Fruit fly (Drosophila melanogaster) whole organism, embryonic: ENCODE data around the gene CG32099.

ENCODE experiments used
- ATbp ChIP-seq: fragments of 200-800 bp; sonication (Bioruptor generic); optimal IDR thresholded peaks from 2 replicates; lab custom pipeline; 2017; ENCODE audit warnings: missing biosample characterization, mild to moderate bottlenecking, missing genetic modification characterization, missing genetic modification reagents
- Ada2b ChIP-seq: fragments of 200-800 bp; sonication (Bioruptor generic); IDR thresholded peaks from 2 replicates; pipeline ENCODE4 v1.3.6; 2022; ENCODE audit warnings: missing biosample characterization, missing genetic modification characterization
- CG1024 ChIP-seq: fragments of 200-800 bp; sonication (Bioruptor generic); IDR thresholded peaks from 2 replicates; pipeline ENCODE4 v1.3.6; 2022; ENCODE audit warnings: missing biosample characterization, missing genetic modification characterization
- CG10366 ChIP-seq: fragments of 200-800 bp; sonication (Bioruptor generic); IDR thresholded peaks from 2 replicates; pipeline ENCODE4 v1.3.6; 2022; ENCODE audit warnings: missing biosample characterization, missing genetic modification characterization
- CG11456 ChIP-seq: fragments of 200-800 bp; sonication (Bioruptor generic); IDR thresholded peaks from 3 replicates; pipeline ENCODE4 v1.3.6; 2022; ENCODE audit warnings: missing biosample characterization, missing genetic modification characterization
- CG12104 ChIP-seq: fragments of 200-800 bp; sonication (Bioruptor generic); optimal IDR thresholded peaks from 3 replicates; lab custom pipeline; 2016; ENCODE audit warnings: missing biosample characterization, missing genetic modification characterization
- CG15011 ChIP-seq: fragments of 200-800 bp; sonication (Bioruptor generic); optimal IDR thresholded peaks from 3 replicates; lab custom pipeline; 2018; ENCODE audit warnings: missing biosample characterization, mild to moderate bottlenecking, missing genetic modification characterization
- CG16815 ChIP-seq: fragments of 200-800 bp; sonication (Bioruptor generic); optimal IDR thresholded peaks from 3 replicates; lab custom pipeline; 2017; ENCODE audit warnings: missing biosample characterization, mild to moderate bottlenecking, missing genetic modification characterization
- CG3065 ChIP-seq: fragments of 200-800 bp; sonication (Bioruptor generic); optimal IDR thresholded peaks from 2 replicates; lab custom pipeline; 2016; ENCODE audit warnings: missing biosample characterization, missing genetic modification characterization
- CG3847 ChIP-seq: fragments of 200-800 bp; sonication (Bioruptor generic); IDR thresholded peaks from 2 replicates; pipeline ENCODE4 v1.3.6; 2022; ENCODE audit warnings: missing biosample characterization, missing genetic modification characterization
- CG4730 ChIP-seq: fragments of 200-800 bp; sonication (Bioruptor generic); IDR thresholded peaks from 2 replicates; pipeline ENCODE4 v1.3.6; 2022; ENCODE audit warnings: missing biosample characterization, missing genetic modification characterization
- CG5180 ChIP-seq: fragments of 200-800 bp; sonication (Bioruptor generic); optimal IDR thresholded peaks from 3 replicates; lab custom pipeline; 2017; ENCODE audit warnings: missing biosample characterization, missing genetic modification characterization, mild to moderate bottlenecking, moderate library complexity, missing genetic modification reagents
- CG5245 ChIP-seq: fragments of 200-800 bp; sonication (Bioruptor generic); optimal IDR thresholded peaks from 3 replicates; lab custom pipeline; 2016; ENCODE audit warnings: missing biosample characterization, missing genetic modification characterization
- CG8388 ChIP-seq: fragments of 200-800 bp; sonication (Bioruptor generic); optimal IDR thresholded peaks from 2 replicates; lab custom pipeline; 2019; ENCODE audit warnings: missing biosample characterization, mild to moderate bottlenecking, missing genetic modification characterization, moderate library complexity
- CkIIα-i1 ChIP-seq: fragments of 200-800 bp; sonication (Bioruptor generic); IDR thresholded peaks from 2 replicates; pipeline ENCODE4 v1.3.6; 2022; ENCODE audit warnings: missing biosample characterization, missing genetic modification characterization
- D ChIP-seq, 2 experiments: fragments of 200-800 bp in 1 of 2; fragments of >200 bp in 1 of 2; sonication (Bioruptor generic) in 1 of 2; optimal IDR thresholded peaks; 2 replicates in 1 of 2; 3 replicates in 1 of 2; lab custom pipeline; 2017; ENCODE audit warnings: mild to moderate bottlenecking in 1 of 2, missing biosample characterization in 1 of 2, missing genetic modification characterization in 1 of 2, missing genetic modification reagents in 1 of 2
- D19A ChIP-seq: fragments of 200-800 bp; optimal IDR thresholded peaks from 3 replicates; lab custom pipeline; 2019; ENCODE audit warnings: missing biosample characterization, mild to moderate bottlenecking, missing genetic modification characterization, moderate library complexity
- Deaf1 ChIP-seq: fragments of 200-800 bp; optimal IDR thresholded peaks from 3 replicates; lab custom pipeline; 2019; ENCODE audit warnings: missing biosample characterization, mild to moderate bottlenecking, missing genetic modification characterization, moderate library complexity
- Elba2 ChIP-seq: fragments of 200-800 bp; sonication (Bioruptor generic); optimal IDR thresholded peaks from 3 replicates; lab custom pipeline; 2016; ENCODE audit warnings: missing biosample characterization, missing genetic modification characterization
- Hsf ChIP-seq: fragments of 200-800 bp; sonication (Bioruptor generic); optimal IDR thresholded peaks from 3 replicates; lab custom pipeline; 2016; ENCODE audit warnings: missing biosample characterization, missing genetic modification characterization
- Jarid2 ChIP-seq: fragments of 200-800 bp; sonication (Bioruptor generic); optimal IDR thresholded peaks from 3 replicates; lab custom pipeline; 2017; ENCODE audit warnings: mild to moderate bottlenecking, missing biosample characterization, missing genetic modification reagents, missing genetic modification characterization
- MTF-1 ChIP-seq: fragments of 200-800 bp; sonication (Bioruptor generic); optimal IDR thresholded peaks from 2 replicates; lab custom pipeline; 2018; ENCODE audit warnings: missing biosample characterization, mild to moderate bottlenecking, missing genetic modification characterization, borderline replicate concordance
- Meics ChIP-seq: fragments of 200-800 bp; sonication (Bioruptor generic); optimal IDR thresholded peaks from 2 replicates; lab custom pipeline; 2017; ENCODE audit warnings: missing biosample characterization, mild to moderate bottlenecking, missing genetic modification characterization
- NK7.1 ChIP-seq: fragments of 200-800 bp; sonication (Bioruptor generic); optimal IDR thresholded peaks from 3 replicates; lab custom pipeline; 2016; ENCODE audit warnings: missing biosample characterization, missing genetic modification characterization
- Oli ChIP-seq: fragments of 200-800 bp; sonication (Bioruptor generic); optimal IDR thresholded peaks from 2 replicates; lab custom pipeline; 2018; ENCODE audit warnings: missing biosample characterization, mild to moderate bottlenecking, missing genetic modification characterization, moderate library complexity
- Rx ChIP-seq: fragments of 200-800 bp; sonication (Bioruptor generic); IDR thresholded peaks from 2 replicates; pipeline ENCODE4 v1.3.6; 2022; ENCODE audit warnings: missing biosample characterization, missing genetic modification characterization
- Sry-β ChIP-seq: fragments of 200-800 bp; sonication (Bioruptor generic); optimal IDR thresholded peaks from 2 replicates; lab custom pipeline; 2018; ENCODE audit warnings: missing biosample characterization, mild to moderate bottlenecking, missing genetic modification characterization, moderate library complexity
- Taf1 ChIP-seq: fragments of 200-800 bp; sonication (Bioruptor generic); IDR thresholded peaks from 2 replicates; pipeline ENCODE4 v1.3.6; 2022; ENCODE audit warnings: missing biosample characterization, missing genetic modification characterization
- ac ChIP-seq: fragments of 200-800 bp; sonication (Bioruptor generic); optimal IDR thresholded peaks from 3 replicates; lab custom pipeline; 2017; ENCODE audit warnings: missing biosample characterization, mild to moderate bottlenecking, missing genetic modification characterization
- crp ChIP-seq, 2 experiments: fragments of 200-800 bp; sonication (Bioruptor generic); optimal IDR thresholded peaks; 2 replicates in 1 of 2; 3 replicates in 1 of 2; lab custom pipeline; 2017; ENCODE audit warnings: missing biosample characterization in 2 of 2, missing genetic modification characterization in 2 of 2, mild to moderate bottlenecking in 1 of 2, moderate library complexity in 1 of 2
- dan ChIP-seq: fragments of 200-800 bp; sonication (Bioruptor generic); IDR thresholded peaks from 2 replicates; pipeline ENCODE4 v1.3.6; 2022; ENCODE audit warnings: missing biosample characterization, missing genetic modification characterization
- dpn ChIP-seq, 2 experiments: fragments of 200-800 bp; sonication (Bioruptor generic); optimal IDR thresholded peaks; 3 replicates each; lab custom pipeline; 2016; ENCODE audit warnings: missing biosample characterization in 2 of 2, missing genetic modification characterization in 2 of 2
- gfzf ChIP-seq: fragments of 200-800 bp; sonication (Bioruptor generic); optimal IDR thresholded peaks from 2 replicates; lab custom pipeline; 2016; ENCODE audit warnings: missing biosample characterization, mild to moderate bottlenecking, missing genetic modification characterization, moderate library complexity
- gsb-n ChIP-seq: fragments of 200-800 bp; sonication (Bioruptor generic); optimal IDR thresholded peaks from 3 replicates; lab custom pipeline; 2018; ENCODE audit warnings: missing biosample characterization, mild to moderate bottlenecking, missing genetic modification characterization
- ham ChIP-seq: fragments of 200-800 bp; sonication (Bioruptor generic); IDR thresholded peaks from 2 replicates; pipeline ENCODE4 v1.3.6; 2022; ENCODE audit warnings: missing biosample characterization, missing genetic modification characterization
- hbn ChIP-seq: fragments of 200-800 bp; sonication (Bioruptor generic); IDR thresholded peaks from 2 replicates; pipeline ENCODE4 v1.3.6; 2022; ENCODE audit warnings: missing biosample characterization, missing genetic modification characterization; ENCODE audit not compliant: partially characterized antibody
- insv ChIP-seq, 2 experiments: fragments of 200-800 bp; sonication (Bioruptor generic); optimal IDR thresholded peaks; 3 replicates each; lab custom pipeline; 2016 to 2018; ENCODE audit warnings: missing biosample characterization in 2 of 2, missing genetic modification characterization in 2 of 2
- ken ChIP-seq: fragments of 200-800 bp; sonication (Bioruptor generic); IDR thresholded peaks from 3 replicates; pipeline ENCODE4 v1.3.6; 2022; ENCODE audit warnings: missing biosample characterization, missing genetic modification characterization
- knrl ChIP-seq: fragments of 200-800 bp; sonication (Bioruptor generic); IDR thresholded peaks from 3 replicates; pipeline ENCODE4 v1.3.6; 2022; ENCODE audit warnings: missing biosample characterization, missing genetic modification characterization; ENCODE audit not compliant: partially characterized antibody
- lbe ChIP-seq: fragments of 200-800 bp; sonication (Bioruptor generic); optimal IDR thresholded peaks from 2 replicates; lab custom pipeline; 2016; ENCODE audit warnings: missing biosample characterization, mild to moderate bottlenecking, missing genetic modification characterization
- lov ChIP-seq, 2 experiments: fragments of 200-800 bp in 1 of 2; fragments of >200 bp in 1 of 2; sonication (Bioruptor generic) in 1 of 2; IDR thresholded peaks in 1 of 2; optimal IDR thresholded peaks in 1 of 2; 2 replicates in 1 of 2; 3 replicates in 1 of 2; pipeline versions ENCODE4 v1.3.6 to Lab custom; 2017 to 2022; ENCODE audit warnings: missing biosample characterization in 1 of 2, missing genetic modification characterization in 1 of 2
- nom ChIP-seq: fragments of 200-800 bp; sonication (Bioruptor generic); optimal IDR thresholded peaks from 2 replicates; lab custom pipeline; 2017; ENCODE audit warnings: missing biosample characterization, missing genetic modification characterization, mild to moderate bottlenecking, moderate library complexity, missing genetic modification reagents
- onecut ChIP-seq: fragments of 200-800 bp; sonication (Bioruptor generic); IDR thresholded peaks from 2 replicates; pipeline ENCODE4 v1.3.6; 2022; ENCODE audit warnings: missing biosample characterization, missing genetic modification characterization
- org-1 ChIP-seq: fragments of 200-800 bp; sonication (Bioruptor generic); optimal IDR thresholded peaks from 2 replicates; lab custom pipeline; 2017; ENCODE audit warnings: missing biosample characterization, missing genetic modification characterization
- peb ChIP-seq: fragments of 200-800 bp; sonication (Bioruptor generic); IDR thresholded peaks from 2 replicates; pipeline ENCODE4 v1.3.6; 2022; ENCODE audit warnings: missing biosample characterization, missing genetic modification characterization
- psq ChIP-seq: fragments of 200-800 bp; sonication (Bioruptor generic); optimal IDR thresholded peaks from 2 replicates; lab custom pipeline; 2017; ENCODE audit warnings: missing biosample characterization, missing genetic modification characterization
- pum ChIP-seq: fragments of 200-800 bp; sonication (Bioruptor generic); optimal IDR thresholded peaks from 2 replicates; lab custom pipeline; 2016; ENCODE audit warnings: missing biosample characterization, missing genetic modification characterization
- schlank ChIP-seq: fragments of 200-800 bp; sonication (Bioruptor generic); optimal IDR thresholded peaks from 2 replicates; lab custom pipeline; 2018; ENCODE audit warnings: missing biosample characterization, mild to moderate bottlenecking, missing genetic modification characterization
- seq ChIP-seq: fragments of 200-800 bp; sonication (Bioruptor generic); IDR thresholded peaks from 2 replicates; pipeline ENCODE4 v1.3.6; 2022; ENCODE audit warnings: missing biosample characterization, missing genetic modification characterization

Gene CG32099

DNA sequence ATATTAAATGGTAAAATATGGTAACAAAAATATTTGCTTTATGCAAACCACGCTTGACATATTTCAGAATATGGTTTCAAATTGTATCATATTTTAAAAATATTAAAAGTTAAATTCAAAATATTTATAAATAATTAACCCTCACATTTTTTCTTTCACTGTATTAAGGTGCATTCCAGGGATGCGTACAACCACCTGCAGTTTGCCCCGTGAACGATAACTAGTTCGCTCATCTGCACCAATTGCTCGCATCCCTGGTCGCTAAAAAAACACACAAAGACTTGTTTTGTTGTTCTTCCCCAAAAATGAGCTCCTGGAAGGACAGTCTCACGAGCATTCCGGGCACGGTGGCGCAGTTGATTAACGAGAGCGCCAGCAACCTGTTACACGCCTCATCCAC lies 17.2 kb upstream of the CG32099 start, which contains the start of gene DEF8 (continued):
- TF ChIP-seq Taf1 (peak; percentile 66; the same call in 1 of the 2 replicates), CG16815 (GFP tag; lab: Kevin White, UChicago) (peak; percentile 65), Ada2b (GFP tag; lab: Robert Waterston, UW) (peak; percentile 87), CG15011 (no peak), Elba2 (GFP tag; lab: Kevin White, UChicago) (no peak), CG11456 (GFP tag; lab: Robert Waterston, UW) (peak; percentile 78), lov (optimal IDR thresholded peaks at IDR 0.05; lab: Kevin White, UChicago) (no peak), lov (GFP tag; IDR thresholded peaks at IDR 0.05; lab: Robert Waterston, UW) (peak; percentile 64; the same call in 2 of the 3 replicates), pum (GFP tag; lab: Kevin White, UChicago) (no peak), MTF-1 (GFP tag; lab: Kevin White, UChicago) (peak; percentile 44), org-1 (GFP tag; lab: Kevin White, UChicago) (peak; percentile 31), onecut (GFP tag; lab: Robert Waterston, UW) (peak; percentile 77), CG12104 (GFP tag; lab: Kevin White, UChicago) (peak; percentile 76), CkIIα-i1 (no peak), psq (GFP tag; lab: Kevin White, UChicago) (peak; percentile 52), Sry-β (peak; percentile 42), schlank (no peak), ac (GFP tag; lab: Kevin White, UChicago) (peak; percentile 25), CG3065 (peak; percentile 71), CG4730 (GFP tag; lab: Robert Waterston, UW) (peak; percentile 82), knrl (GFP tag; lab: Robert Waterston, UW) (peak; percentile 60; the same call in 2 of the 3 replicates), Deaf1 (tag; lab: Kevin White, UChicago) (peak; percentile 71), CG1024 (GFP tag; lab: Robert Waterston, UW) (peak; percentile 74; the same call in 1 of the 2 replicates), gfzf (GFP tag; lab: Kevin White, UChicago) (no peak), hbn (no peak), CG10366 (GFP tag; lab: Robert Waterston, UW) (peak; percentile 89), dan (GFP tag; lab: Robert Waterston, UW) (no peak), ham (GFP tag; lab: Robert Waterston, UW) (no peak), CG8388 (GFP tag; lab: Kevin White, UChicago) (peak; percentile 77), D (optimal IDR thresholded peaks at IDR 0.05; lab: Kevin White, UChicago) (no peak), D (GFP tag; optimal IDR thresholded peaks at IDR 0.05; lab: Kevin White, UChicago) (peak; percentile 75), Oli (peak; percentile 85), peb (GFP tag; lab: Robert Waterston, UW) (peak; percentile 41; the same call in 1 of the 2 replicates), CG5180 (no peak), crp (GFP tag; optimal IDR thresholded peaks at IDR 0.05; lab: Kevin White, UChicago) (peak in 1 of 2 experiments; percentile 40), CG3847 (GFP tag; lab: Robert Waterston, UW) (peak; percentile 71), ATbp (peak; percentile 61), seq (GFP tag; lab: Robert Waterston, UW) (peak; percentile 69), nom (GFP tag; lab: Kevin White, UChicago) (peak; percentile 74), lbe (GFP tag; lab: Kevin White, UChicago) (peak; percentile 63), Rx (GFP tag; lab: Robert Waterston, UW) (peak; percentile 45), ken (peak; percentile 75), CG5245 (GFP tag; lab: Kevin White, UChicago) (peak; percentile 73), Meics (peak; percentile 84), Jarid2 (GFP tag; lab: Kevin White, UChicago) (peak; percentile 47), gsb-n (tag; lab: Kevin White, UChicago) (peak; percentile 85), insv (GFP tag; optimal IDR thresholded peaks at IDR 0.05; lab: Kevin White, UChicago) (peak in 1 of 2 experiments; percentile 54), NK7.1 (GFP tag; lab: Kevin White, UChicago) (no peak), Hsf (GFP tag; lab: Kevin White, UChicago) (peak; percentile 59), D19A (tag; lab: Kevin White, UChicago) (peak; percentile 87), dpn (GFP tag; optimal IDR thresholded peaks at IDR 0.05; lab: Kevin White, UChicago) (peak; percentile 33 to 88)
